Worm (Caenorhabditis elegans) whole organism, L4 larva: ENCODE measurements around the gene B0272.3.
A peak's percentile ranks its signal among the peaks of the same experiment; 100 is the strongest.

ENCODE experiments used
- F10B5.3 ChIP-seq: sonication (generic microtip); optimal IDR thresholded peaks from 2 replicates; lab custom pipeline; 2016; ENCODE audit warnings: mild to moderate bottlenecking, missing genetic modification characterization, missing compliant biosample characterization
- R02D3.7 ChIP-seq: fragments of 150-350 bp; sonication (generic microtip); optimal IDR thresholded peaks from 3 replicates; lab custom pipeline; 2014; ENCODE audit warnings: missing biosample characterization, missing genetic modification characterization
- Y75B8A.6 ChIP-seq: fragments of 200-800 bp; sonication (Bioruptor generic); IDR thresholded peaks from 2 replicates; pipeline ENCODE4 v1.3.6; 2022; ENCODE audit warnings: missing genetic modification reagents, missing genetic modification characterization, missing compliant biosample characterization
- aha-1 ChIP-seq: fragments of 150-350 bp; peaks from one replicate; lab custom pipeline; 2014; ENCODE audit warnings: missing biosample characterization, missing genetic modification characterization
- arid-1 ChIP-seq: fragments of 200-800 bp; sonication (Bioruptor generic); conservative IDR thresholded peaks from 2 replicates; pipeline ENCODE4 v1.3.6; 2022; ENCODE audit warnings: missing genetic modification reagents, missing genetic modification characterization, missing compliant biosample characterization
- attf-4 ChIP-seq: sonication (generic microtip); optimal IDR thresholded peaks from 3 replicates; lab custom pipeline; 2017; ENCODE audit warnings: missing biosample characterization, missing genetic modification characterization
- ceh-82 ChIP-seq: sonication (generic microtip); optimal IDR thresholded peaks from 2 replicates; lab custom pipeline; 2017; ENCODE audit warnings: missing biosample characterization, missing genetic modification characterization
- cey-2 ChIP-seq: sonication (generic microtip); optimal IDR thresholded peaks from 3 replicates; lab custom pipeline; 2017; ENCODE audit warnings: missing genetic modification characterization, mild to moderate bottlenecking, missing compliant biosample characterization, antibody characterized with exemption, borderline replicate concordance; ENCODE audit not compliant: insufficient read depth
- egl-43 ChIP-seq: fragments of 200-800 bp; sonication (Bioruptor generic); IDR thresholded peaks from 2 replicates; pipeline ENCODE4 v1.3.6; 2022; ENCODE audit warnings: missing genetic modification reagents, missing genetic modification characterization, missing compliant biosample characterization
- fkh-10 ChIP-seq: fragments of 150-350 bp; optimal IDR thresholded peaks from 2 replicates; lab custom pipeline; 2014; ENCODE audit warnings: missing biosample characterization, missing genetic modification reagents, missing genetic modification characterization
- fos-1 ChIP-seq: fragments of 150-350 bp; optimal IDR thresholded peaks from 2 replicates; lab custom pipeline; 2014; ENCODE audit warnings: missing biosample characterization, missing genetic modification characterization
- hlh-30 ChIP-seq: sonication (generic microtip); optimal IDR thresholded peaks from 2 replicates; lab custom pipeline; 2017; ENCODE audit warnings: antibody characterized with exemption, mild to moderate bottlenecking, missing genetic modification characterization, missing compliant biosample characterization; ENCODE audit not compliant: insufficient read depth
- hmg-1.1 ChIP-seq: fragments of 200-800 bp; sonication (Bioruptor generic); IDR thresholded peaks from 2 replicates; pipeline ENCODE4 v1.3.6; 2022; ENCODE audit warnings: missing genetic modification reagents, missing genetic modification characterization, missing compliant biosample characterization
- jun-1 ChIP-seq: fragments of 150-350 bp; optimal IDR thresholded peaks from 2 replicates; lab custom pipeline; 2014; ENCODE audit warnings: missing biosample characterization, missing genetic modification reagents, missing genetic modification characterization
- lim-7 ChIP-seq: fragments of 200-800 bp; sonication (Bioruptor generic); IDR thresholded peaks from 2 replicates; pipeline ENCODE4 v1.3.6; 2022; ENCODE audit warnings: missing genetic modification characterization, missing compliant biosample characterization
- lin-15B ChIP-seq: fragments of 150-350 bp; sonication (generic microtip); optimal IDR thresholded peaks from 3 replicates; lab custom pipeline; 2014; ENCODE audit warnings: missing biosample characterization, missing genetic modification characterization
- lin-29 ChIP-seq: fragments of 200-800 bp; sonication (Bioruptor generic); IDR thresholded peaks from 2 replicates; pipeline ENCODE4 v1.3.6; 2022; ENCODE audit warnings: missing genetic modification reagents, missing genetic modification characterization, missing compliant biosample characterization
- lsy-2 ChIP-seq, 2 experiments: fragments of 150-350 bp in 1 of 2; sonication (generic microtip) in 1 of 2; optimal IDR thresholded peaks; 2 replicates each; lab custom pipeline; 2014 to 2017; ENCODE audit warnings: missing biosample characterization in 2 of 2, missing genetic modification characterization in 2 of 2
- madf-5 ChIP-seq, 2 experiments: fragments of 200-800 bp; sonication (Bioruptor generic); IDR thresholded peaks; 2 replicates each; pipeline ENCODE4 v1.3.6; 2022; ENCODE audit warnings: missing compliant biosample characterization in 2 of 2, missing genetic modification characterization in 2 of 2
- mep-1 ChIP-seq: fragments of 150-350 bp; sonication (generic microtip); optimal IDR thresholded peaks from 3 replicates; lab custom pipeline; 2014; ENCODE audit warnings: missing biosample characterization, missing genetic modification characterization
- mes-2 ChIP-seq: sonication (generic microtip); optimal IDR thresholded peaks from 2 replicates; lab custom pipeline; 2016; ENCODE audit warnings: missing genotype, mild to moderate bottlenecking, missing genetic modification characterization, missing compliant biosample characterization; ENCODE audit not compliant: poor library complexity, severe bottlenecking
- nhr-10 ChIP-seq: fragments of 150-350 bp; optimal IDR thresholded peaks from 2 replicates; lab custom pipeline; 2014; ENCODE audit warnings: missing biosample characterization, missing genetic modification characterization
- nhr-11 ChIP-seq: fragments of 150-350 bp; optimal IDR thresholded peaks from 2 replicates; lab custom pipeline; 2014; ENCODE audit warnings: missing biosample characterization, missing genetic modification characterization
- nhr-25 ChIP-seq: sonication (generic microtip); optimal IDR thresholded peaks from 2 replicates; lab custom pipeline; 2017; ENCODE audit warnings: missing genetic modification characterization, mild to moderate bottlenecking, missing compliant biosample characterization, antibody characterized with exemption, moderate library complexity, borderline replicate concordance; ENCODE audit not compliant: insufficient read depth
- nhr-28 ChIP-seq: fragments of 150-350 bp; optimal IDR thresholded peaks from 2 replicates; lab custom pipeline; 2014; ENCODE audit warnings: missing biosample characterization, missing genetic modification characterization
- nhr-6 ChIP-seq: fragments of 150-350 bp; optimal IDR thresholded peaks from 2 replicates; lab custom pipeline; 2014; ENCODE audit warnings: missing biosample characterization, missing genetic modification characterization
- rbr-2 ChIP-seq: sonication (generic microtip); optimal IDR thresholded peaks from 2 replicates; lab custom pipeline; 2016; ENCODE audit warnings: missing genotype, missing genetic modification characterization, missing compliant biosample characterization
- saeg-2 ChIP-seq: fragments of 200-800 bp; sonication (Bioruptor generic); IDR thresholded peaks from 2 replicates; pipeline ENCODE4 v1.3.6; 2022; ENCODE audit warnings: missing genetic modification reagents, missing genetic modification characterization, missing compliant biosample characterization
- set-16 ChIP-seq: fragments of 200-800 bp; sonication (Bioruptor generic); IDR thresholded peaks from 2 replicates; pipeline ENCODE4 v1.3.6; 2022; ENCODE audit warnings: missing genetic modification reagents, missing genetic modification characterization, missing compliant biosample characterization
- skn-1 ChIP-seq: fragments of 150-350 bp; optimal IDR thresholded peaks from 2 replicates; lab custom pipeline; 2014; ENCODE audit warnings: missing biosample characterization, missing genetic modification characterization
- snpc-4 ChIP-seq: fragments of 150-350 bp; optimal IDR thresholded peaks from 2 replicates; lab custom pipeline; 2014; ENCODE audit warnings: missing biosample characterization, missing genetic modification characterization
- spr-1 ChIP-seq: sonication (generic microtip); optimal IDR thresholded peaks from 2 replicates; lab custom pipeline; 2016; ENCODE audit warnings: mild to moderate bottlenecking, missing genetic modification characterization, missing compliant biosample characterization
- tag-97 ChIP-seq: fragments of 200-800 bp; sonication (Bioruptor generic); IDR thresholded peaks from 2 replicates; pipeline ENCODE4 v1.3.6; 2022; ENCODE audit warnings: missing genetic modification characterization, missing compliant biosample characterization
- unc-39 ChIP-seq: sonication (generic microtip); optimal IDR thresholded peaks from 2 replicates; lab custom pipeline; 2017; ENCODE audit warnings: missing biosample characterization, missing genetic modification characterization
- unc-62 ChIP-seq, 3 experiments: fragments of 150-350 bp in 1 of 3; sonication (generic microtip); optimal IDR thresholded peaks in 2 of 3; peaks in 1 of 3; 1 replicate in 1 of 3; 2 replicates in 2 of 3; lab custom pipeline; 2014 to 2017; ENCODE audit warnings: missing biosample characterization in 3 of 3, missing genetic modification characterization in 3 of 3, missing genetic modification reagents in 3 of 3, missing genotype in 1 of 3
- zag-1 ChIP-seq: fragments of 150-350 bp; optimal IDR thresholded peaks from 2 replicates; lab custom pipeline; 2014; ENCODE audit warnings: missing biosample characterization, missing genetic modification characterization
- zfp-2 ChIP-seq: sonication (generic microtip); optimal IDR thresholded peaks from 2 replicates; lab custom pipeline; 2016; ENCODE audit warnings: mild to moderate bottlenecking, missing genetic modification characterization, missing compliant biosample characterization
- zfp-3 ChIP-seq: fragments of 200-800 bp; sonication (Bioruptor generic); conservative IDR thresholded peaks from 2 replicates; pipeline ENCODE4 v1.3.6; 2022; ENCODE audit warnings: missing genetic modification reagents, missing genetic modification characterization, missing compliant biosample characterization

Gene B0272.3

ce11 chrX:9405922-9406321 is 25.3 kb upstream of the B0272.3 start:
- TF ChIP-seq nhr-11 (tag; lab: Kevin White, UChicago) (no peak), fkh-10 (GFP tag; lab: Kevin White, UChicago) (no peak), zfp-3 (GFP tag; lab: Robert Waterston, UW) (no peak), arid-1 (GFP tag; lab: Robert Waterston, UW) (no peak), ceh-82 (tag; lab: Kevin White, UChicago) (no peak), egl-43 (no peak), set-16 (GFP tag; lab: Robert Waterston, UW) (no peak), unc-39 (no peak), nhr-10 (tag; lab: Kevin White, UChicago) (no peak), fos-1 (no peak), skn-1 (tag; lab: Kevin White, UChicago) (no peak), tag-97 (no peak), hlh-30 (tag; lab: Kevin White, UChicago) (no peak), lsy-2 (tag; optimal IDR thresholded peaks at IDR 0.05; lab: Kevin White, UChicago) (no peak), hmg-1.1 (GFP tag; lab: Robert Waterston, UW) (no peak), nhr-25 (tag; lab: Kevin White, UChicago) (no peak), unc-62 (GFP tag; optimal IDR thresholded peaks at IDR 0.05 in 1 of 2; lab: Kevin White, UChicago) (no peak), unc-62 (tag; optimal IDR thresholded peaks at IDR 0.05; lab: Kevin White, UChicago) (no peak), zfp-2 (tag; lab: Kevin White, UChicago) (no peak), zag-1 (tag; lab: Kevin White, UChicago) (no peak), lin-29 (GFP tag; lab: Robert Waterston, UW) (no peak)

- TF ChIP-seq lin-15B (tag; lab: Kevin White, UChicago) (no peak), F10B5.3 (tag; lab: Kevin White, UChicago) (no peak), snpc-4 (tag; lab: Kevin White, UChicago) (no peak), hlh-30 (tag; lab: Kevin White, UChicago) (peak; percentile 44), nhr-10 (tag; lab: Kevin White, UChicago) (no peak), nhr-6 (tag; lab: Kevin White, UChicago) (no peak), nhr-25 (tag; lab: Kevin White, UChicago) (no peak), spr-1 (tag; lab: Kevin White, UChicago) (no peak), madf-5 (GFP tag; IDR thresholded peaks at IDR 0.05; lab: Robert Waterston, UW) (no peak), unc-62 (GFP tag; optimal IDR thresholded peaks at IDR 0.05 in 1 of 2; lab: Kevin White, UChicago) (peak in 1 of 2 experiments; percentile 33), unc-62 (tag; optimal IDR thresholded peaks at IDR 0.05; lab: Kevin White, UChicago) (no peak), attf-4 (tag; lab: Kevin White, UChicago) (no peak), rbr-2 (tag; lab: Kevin White, UChicago) (no peak), jun-1 (tag; lab: Kevin White, UChicago) (no peak), lim-7 (GFP tag; lab: Robert Waterston, UW) (no peak), fos-1 (no peak), cey-2 (tag; lab: Kevin White, UChicago) (no peak), zfp-3 (GFP tag; lab: Robert Waterston, UW) (no peak), egl-43 (no peak), mep-1 (tag; lab: Kevin White, UChicago) (no peak), R02D3.7 (no peak), aha-1 (tag; lab: Kevin White, UChicago) (peak; percentile 38), mes-2 (tag; lab: Kevin White, UChicago) (no peak), Y75B8A.6 (GFP tag; lab: Robert Waterston, UW) (no peak)
Observed at ce11 chrX:9409114-9409513, 22.1 kb upstream of the B0272.3 start.

- TF ChIP-seq saeg-2 (GFP tag; lab: Robert Waterston, UW) (no peak), nhr-28 (tag; lab: Kevin White, UChicago) (peak; percentile 5)
Observed at ce11 chrX:9410747-9411146, 20.5 kb upstream of the B0272.3 start.
